Worm (Caenorhabditis elegans) whole organism, early embryonic: Measurements from ENCODE around the gene Y38H8A.7.
"Not testable (repeated sequence)": the region's sequence is repeated elsewhere in the genome, so short reads cannot be mapped to it uniquely, and the experiment has no call there.

Experiments used
- B0310.2 ChIP-seq: sonication (generic microtip); optimal IDR thresholded peaks from 2 replicates; lab custom pipeline; 2016; ENCODE audit warnings: mild to moderate bottlenecking, missing genetic modification characterization, missing compliant biosample characterization
- ama-1 ChIP-seq: fragments of 150-350 bp; optimal IDR thresholded peaks from 2 replicates; lab custom pipeline; 2014
- ceh-13 ChIP-seq: fragments of 200-800 bp; sonication (Bioruptor generic); optimal IDR thresholded peaks from 2 replicates; lab custom pipeline; 2018; ENCODE audit warnings: mild to moderate bottlenecking, missing genetic modification characterization, missing compliant biosample characterization
- hmg-4 ChIP-seq: fragments of 200-800 bp; sonication (Bioruptor generic); optimal IDR thresholded peaks from 2 replicates; lab custom pipeline; 2018; ENCODE audit warnings: mild to moderate bottlenecking, missing genetic modification characterization, missing compliant biosample characterization
- hnd-1 ChIP-seq: sonication (generic microtip); optimal IDR thresholded peaks from 2 replicates; lab custom pipeline; 2016; ENCODE audit warnings: missing genetic modification characterization, missing compliant biosample characterization
- pes-1 ChIP-seq: fragments of 200-800 bp; sonication (Bioruptor generic); IDR thresholded peaks from 2 replicates; pipeline ENCODE4 v1.3.6; 2022; ENCODE audit warnings: missing genetic modification reagents, missing genetic modification characterization, missing compliant biosample characterization
- scrt-1 ChIP-seq: fragments of 200-800 bp; sonication (Bioruptor generic); IDR thresholded peaks from 2 replicates; pipeline ENCODE4 v1.3.6; 2022; ENCODE audit warnings: missing genetic modification characterization, missing compliant biosample characterization
- tbx-37 ChIP-seq: fragments of 200-800 bp; sonication (Bioruptor generic); conservative IDR thresholded peaks from 2 replicates; pipeline ENCODE4 v1.3.6; 2022; ENCODE audit warnings: missing genetic modification reagents, missing genetic modification characterization, missing compliant biosample characterization

DNA sequence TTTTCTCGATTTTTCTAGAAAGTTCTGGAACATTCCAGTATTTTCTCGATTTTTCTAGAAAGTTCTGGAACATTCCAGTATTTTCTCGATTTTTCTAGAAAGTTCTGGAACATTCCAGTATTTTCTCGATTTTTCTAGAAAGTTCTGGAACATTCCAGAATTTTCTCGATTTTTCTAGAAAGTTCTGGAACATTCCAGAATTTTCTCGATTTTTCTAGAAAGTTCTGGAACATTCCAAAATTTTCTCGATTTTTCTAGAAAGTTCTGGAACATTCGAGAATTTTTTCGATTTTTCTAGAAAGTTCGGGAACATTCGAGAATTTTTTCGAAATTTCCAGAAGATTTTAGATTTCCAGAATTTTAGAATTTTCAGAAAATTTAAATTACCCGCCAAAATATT is 8.6 kb downstream of the Y38H8A.7 start:
- not testable (repeated sequence) for TF ChIP-seq ama-1 (lab: Kevin White, UChicago); scrt-1 (GFP tag; lab: Robert Waterston, UW); hmg-4; tbx-37 (GFP tag; lab: Robert Waterston, UW); hnd-1 (tag; lab: Kevin White, UChicago); ceh-13; B0310.2 (tag; lab: Kevin White, UChicago)
- peak; percentile 66; the same call in 1 of the 2 replicates for TF ChIP-seq pes-1
